Worm (Caenorhabditis elegans): ENCODE results near the gene C06H2.7.

DNA sequence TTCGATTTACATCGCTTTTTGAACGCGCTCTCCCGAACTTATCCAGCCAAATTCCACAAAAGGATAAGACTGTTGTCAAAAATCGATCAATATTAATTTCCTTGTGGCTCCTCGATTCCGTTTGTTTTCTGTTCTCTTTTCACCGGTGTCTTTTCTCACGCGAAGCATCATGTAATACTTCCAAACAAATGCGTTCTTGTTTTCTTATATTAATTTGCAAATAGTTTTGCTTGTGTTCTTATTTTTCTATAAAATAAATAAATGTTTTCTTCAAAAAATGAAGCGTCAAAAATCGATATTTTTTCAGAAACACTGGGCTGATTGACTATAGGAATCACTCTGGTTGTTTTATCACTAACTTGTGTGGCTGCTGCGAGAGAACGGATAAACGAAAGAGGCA lies 31.0 kb downstream of the C06H2.7 start, which contains the start of gene math-33:
- TF ChIP-seq unc-86 (tag; optimal IDR thresholded peaks at IDR 0.05) (no peak), lin-11 (tag; optimal IDR thresholded peaks at IDR 0.05) (no peak), tbx-2 (tag; optimal IDR thresholded peaks at IDR 0.05) (no peak), madf-2 (tag; optimal IDR thresholded peaks at IDR 0.05) (no peak), elt-4 (tag; optimal IDR thresholded peaks at IDR 0.05) (no peak), pqm-1 (tag; optimal IDR thresholded peaks at IDR 0.05) (no peak), dve-1 (tag; optimal IDR thresholded peaks at IDR 0.05) (no peak)
